Fruit fly (Drosophila melanogaster) whole organism, embryonic: Measurements from ENCODE around the gene rost.

Source experiments
- Ada2b ChIP-seq: fragments of 200-800 bp; sonication (Bioruptor generic); IDR thresholded peaks from 2 replicates; pipeline ENCODE4 v1.3.6; 2022; ENCODE audit warnings: missing biosample characterization, missing genetic modification characterization
- BtbVII ChIP-seq: fragments of 200-800 bp; sonication (Bioruptor generic); optimal IDR thresholded peaks from 3 replicates; lab custom pipeline; 2017; ENCODE audit warnings: missing biosample characterization, mild to moderate bottlenecking, missing genetic modification characterization
- CG10209 ChIP-seq: fragments of 200-800 bp; sonication (Bioruptor generic); optimal IDR thresholded peaks from 3 replicates; lab custom pipeline; 2017; ENCODE audit warnings: missing biosample characterization, mild to moderate bottlenecking, missing genetic modification characterization, missing genetic modification reagents
- CG10979 ChIP-seq: fragments of 200-800 bp; sonication (Bioruptor generic); optimal IDR thresholded peaks from 2 replicates; lab custom pipeline; 2018; ENCODE audit warnings: missing biosample characterization, mild to moderate bottlenecking, missing genetic modification characterization, moderate library complexity
- CG12104 ChIP-seq: fragments of 200-800 bp; sonication (Bioruptor generic); optimal IDR thresholded peaks from 3 replicates; lab custom pipeline; 2016; ENCODE audit warnings: missing biosample characterization, missing genetic modification characterization
- CG13296 ChIP-seq: fragments of 200-800 bp; sonication (Bioruptor generic); optimal IDR thresholded peaks from 3 replicates; lab custom pipeline; 2018; ENCODE audit warnings: missing biosample characterization, mild to moderate bottlenecking, missing genetic modification characterization
- CG14667 ChIP-seq: fragments of 200-800 bp; sonication (Bioruptor generic); IDR thresholded peaks from 2 replicates; pipeline ENCODE4 v1.3.6; 2022; ENCODE audit warnings: missing biosample characterization, missing genetic modification characterization
- CG15514 ChIP-seq: fragments of 200-800 bp; sonication (Bioruptor generic); optimal IDR thresholded peaks from 3 replicates; lab custom pipeline; 2017; ENCODE audit warnings: missing biosample characterization, missing genetic modification characterization, mild to moderate bottlenecking, moderate library complexity, missing genetic modification reagents
- CG15601 ChIP-seq: fragments of 200-800 bp; sonication (Bioruptor generic); optimal IDR thresholded peaks from 3 replicates; lab custom pipeline; 2019; ENCODE audit warnings: missing biosample characterization, mild to moderate bottlenecking, missing genetic modification characterization, moderate library complexity
- CG1602 ChIP-seq: fragments of 200-800 bp; sonication (Bioruptor generic); optimal IDR thresholded peaks from 3 replicates; lab custom pipeline; 2016; ENCODE audit warnings: missing biosample characterization, missing genetic modification characterization
- CG2116 ChIP-seq: fragments of 200-800 bp; sonication (Bioruptor generic); optimal IDR thresholded peaks from 3 replicates; lab custom pipeline; 2018; ENCODE audit warnings: missing biosample characterization, mild to moderate bottlenecking, missing genetic modification characterization
- CG42726 ChIP-seq: fragments of 200-800 bp; sonication (Bioruptor generic); IDR thresholded peaks from 2 replicates; pipeline ENCODE4 v1.3.6; 2022; ENCODE audit warnings: missing biosample characterization, missing genetic modification characterization; ENCODE audit not compliant: partially characterized antibody
- CG6689 ChIP-seq: fragments of 200-800 bp; sonication (Bioruptor generic); IDR thresholded peaks from 2 replicates; pipeline ENCODE4 v1.3.6; 2022; ENCODE audit warnings: missing biosample characterization, missing genetic modification characterization
- CG7271 ChIP-seq: fragments of 200-800 bp; sonication (Bioruptor generic); optimal IDR thresholded peaks from 2 replicates; lab custom pipeline; 2018; ENCODE audit warnings: missing biosample characterization, mild to moderate bottlenecking, missing genetic modification characterization, moderate library complexity
- CG7745 ChIP-seq: fragments of 200-800 bp; sonication (Bioruptor generic); optimal IDR thresholded peaks from 2 replicates; lab custom pipeline; 2018; ENCODE audit warnings: missing biosample characterization, mild to moderate bottlenecking, missing genetic modification characterization, moderate library complexity
- CG8089 ChIP-seq: fragments of 200-800 bp; sonication (Bioruptor generic); optimal IDR thresholded peaks from 3 replicates; lab custom pipeline; 2016; ENCODE audit warnings: missing biosample characterization, missing genetic modification characterization
- CG8290 ChIP-seq, 3 experiments: fragments of 200-800 bp; sonication (Bioruptor generic); optimal IDR thresholded peaks; 2 replicates each; lab custom pipeline; 2016 to 2019; ENCODE audit warnings: missing biosample characterization in 3 of 3, missing genetic modification characterization in 3 of 3, mild to moderate bottlenecking in 2 of 3, moderate library complexity in 1 of 3
- CG9215 ChIP-seq: fragments of 200-800 bp; sonication (Bioruptor generic); IDR thresholded peaks from 2 replicates; pipeline ENCODE4 v1.3.6; 2022; ENCODE audit warnings: missing biosample characterization, missing genetic modification characterization
- CG9797 ChIP-seq: fragments of 200-800 bp; sonication (Bioruptor generic); optimal IDR thresholded peaks from 3 replicates; lab custom pipeline; 2018; ENCODE audit warnings: missing biosample characterization, mild to moderate bottlenecking, missing genetic modification characterization
- Dad ChIP-seq: fragments of 200-800 bp; sonication (Bioruptor generic); optimal IDR thresholded peaks from 3 replicates; lab custom pipeline; 2016; ENCODE audit warnings: missing biosample characterization, missing genetic modification characterization
- Dip2 ChIP-seq: fragments of 200-800 bp; sonication (Bioruptor generic); IDR thresholded peaks from 2 replicates; pipeline ENCODE4 v1.3.6; 2022; ENCODE audit warnings: missing biosample characterization, missing genetic modification characterization
- Fer1 ChIP-seq: fragments of 200-800 bp; sonication (Bioruptor generic); optimal IDR thresholded peaks from 2 replicates; lab custom pipeline; 2017; ENCODE audit warnings: missing biosample characterization, mild to moderate bottlenecking, missing genetic modification characterization
- Fer3 ChIP-seq: fragments of 200-800 bp; sonication (Bioruptor generic); optimal IDR thresholded peaks from 2 replicates; lab custom pipeline; 2018; ENCODE audit warnings: missing biosample characterization, mild to moderate bottlenecking, missing genetic modification characterization, moderate library complexity
- Hsf ChIP-seq: fragments of 200-800 bp; sonication (Bioruptor generic); optimal IDR thresholded peaks from 3 replicates; lab custom pipeline; 2016; ENCODE audit warnings: missing biosample characterization, missing genetic modification characterization
- Med ChIP-seq: fragments of 200-800 bp; sonication (Bioruptor generic); peaks from one replicate; lab custom pipeline; 2016; ENCODE audit warnings: missing biosample characterization, missing genetic modification characterization, mild to moderate bottlenecking, inconsistent platforms, moderate library complexity
- Neu2 ChIP-seq: fragments of 200-800 bp; sonication (Bioruptor generic); optimal IDR thresholded peaks from 3 replicates; lab custom pipeline; 2016; ENCODE audit warnings: missing biosample characterization, missing genetic modification characterization, borderline replicate concordance
- NfI ChIP-seq: fragments of 200-800 bp; sonication (Bioruptor generic); optimal IDR thresholded peaks from 3 replicates; lab custom pipeline; 2018; ENCODE audit warnings: missing biosample characterization, mild to moderate bottlenecking, missing genetic modification characterization, moderate library complexity
- Oaz ChIP-seq: fragments of 200-800 bp; sonication (Bioruptor generic); IDR thresholded peaks from 2 replicates; pipeline ENCODE4 v1.3.6; 2022; ENCODE audit warnings: missing biosample characterization, missing genetic modification characterization
- Ravus ChIP-seq: fragments of 200-800 bp; sonication (Bioruptor generic); IDR thresholded peaks from 2 replicates; pipeline ENCODE4 v1.3.6; 2022; ENCODE audit warnings: missing biosample characterization, missing genetic modification characterization
- Sin3A ChIP-seq: fragments of >200 bp; optimal IDR thresholded peaks from 2 replicates; lab custom pipeline; 2018
- YL-1 ChIP-seq: fragments of 200-800 bp; sonication (Bioruptor generic); optimal IDR thresholded peaks from 3 replicates; lab custom pipeline; 2017; ENCODE audit warnings: missing biosample characterization, mild to moderate bottlenecking, missing genetic modification characterization
- ap ChIP-seq: fragments of 200-800 bp; sonication (Bioruptor generic); IDR thresholded peaks from 2 replicates; pipeline ENCODE4 v1.3.6; 2022; ENCODE audit warnings: missing biosample characterization, missing genetic modification characterization
- ara ChIP-seq: fragments of 200-800 bp; sonication (Bioruptor generic); IDR thresholded peaks from 2 replicates; pipeline ENCODE4 v1.3.6; 2022; ENCODE audit warnings: missing biosample characterization, missing genetic modification characterization
- br ChIP-seq: fragments of >200 bp; optimal IDR thresholded peaks from 2 replicates; lab custom pipeline; 2017
- chif ChIP-seq, 2 experiments: fragments of 200-800 bp; sonication (Bioruptor generic); optimal IDR thresholded peaks; 3 replicates each; lab custom pipeline; 2016; ENCODE audit warnings: missing biosample characterization in 2 of 2, missing genetic modification characterization in 2 of 2
- disco-r ChIP-seq: fragments of 200-800 bp; sonication (Bioruptor generic); optimal IDR thresholded peaks from 2 replicates; lab custom pipeline; 2016; ENCODE audit warnings: missing biosample characterization, missing genetic modification characterization
- dpn ChIP-seq, 2 experiments: fragments of 200-800 bp; sonication (Bioruptor generic); optimal IDR thresholded peaks; 3 replicates each; lab custom pipeline; 2016; ENCODE audit warnings: missing biosample characterization in 2 of 2, missing genetic modification characterization in 2 of 2
- ftz-f1 ChIP-seq: fragments of 200-800 bp; sonication (Bioruptor generic); optimal IDR thresholded peaks from 2 replicates; lab custom pipeline; 2016; ENCODE audit warnings: missing biosample characterization, missing genetic modification characterization
- lilli ChIP-seq: fragments of 200-800 bp; sonication (Bioruptor generic); optimal IDR thresholded peaks from 3 replicates; lab custom pipeline; 2016; ENCODE audit warnings: missing biosample characterization, missing genetic modification characterization
- nmo ChIP-seq: fragments of 200-800 bp; sonication (Bioruptor generic); optimal IDR thresholded peaks from 2 replicates; lab custom pipeline; 2018; ENCODE audit warnings: missing biosample characterization, mild to moderate bottlenecking, missing genetic modification characterization, moderate library complexity
- nom ChIP-seq: fragments of 200-800 bp; sonication (Bioruptor generic); optimal IDR thresholded peaks from 2 replicates; lab custom pipeline; 2017; ENCODE audit warnings: missing biosample characterization, missing genetic modification characterization, mild to moderate bottlenecking, moderate library complexity, missing genetic modification reagents
- odd ChIP-seq: fragments of 200-800 bp; sonication (Bioruptor generic); optimal IDR thresholded peaks from 2 replicates; lab custom pipeline; 2017; ENCODE audit warnings: missing biosample characterization, mild to moderate bottlenecking, missing genetic modification characterization
- prd ChIP-seq, 3 experiments: fragments of >200 bp in 2 of 3; fragments of 200-800 bp in 1 of 3; sonication (Bioruptor generic) in 1 of 3; optimal IDR thresholded peaks in 2 of 3; IDR thresholded peaks in 1 of 3; 2 replicates in 2 of 3; 3 replicates in 1 of 3; pipeline versions ENCODE4 v1.3.6 to Lab custom; 2017 to 2022; ENCODE audit warnings: missing biosample characterization in 1 of 3, missing genetic modification characterization in 1 of 3
- pum ChIP-seq: fragments of 200-800 bp; sonication (Bioruptor generic); optimal IDR thresholded peaks from 2 replicates; lab custom pipeline; 2016; ENCODE audit warnings: missing biosample characterization, missing genetic modification characterization
- repo ChIP-seq: fragments of 200-800 bp; sonication (Bioruptor generic); optimal IDR thresholded peaks from 2 replicates; lab custom pipeline; 2016; ENCODE audit warnings: missing biosample characterization, missing genetic modification characterization
- sima ChIP-seq: fragments of 200-800 bp; sonication (Bioruptor generic); optimal IDR thresholded peaks from 2 replicates; lab custom pipeline; 2016; ENCODE audit warnings: missing biosample characterization, missing genetic modification characterization
- ssp ChIP-seq: fragments of 200-800 bp; sonication (Bioruptor generic); IDR thresholded peaks from 2 replicates; pipeline ENCODE4 v1.3.6; 2022; ENCODE audit warnings: missing biosample characterization, missing genetic modification characterization
- vvl ChIP-seq: fragments of 200-800 bp; sonication (Bioruptor generic); IDR thresholded peaks from 2 replicates; pipeline ENCODE4 v1.3.6; 2022; ENCODE audit warnings: missing biosample characterization, missing genetic modification characterization

Gene rost

DNA sequence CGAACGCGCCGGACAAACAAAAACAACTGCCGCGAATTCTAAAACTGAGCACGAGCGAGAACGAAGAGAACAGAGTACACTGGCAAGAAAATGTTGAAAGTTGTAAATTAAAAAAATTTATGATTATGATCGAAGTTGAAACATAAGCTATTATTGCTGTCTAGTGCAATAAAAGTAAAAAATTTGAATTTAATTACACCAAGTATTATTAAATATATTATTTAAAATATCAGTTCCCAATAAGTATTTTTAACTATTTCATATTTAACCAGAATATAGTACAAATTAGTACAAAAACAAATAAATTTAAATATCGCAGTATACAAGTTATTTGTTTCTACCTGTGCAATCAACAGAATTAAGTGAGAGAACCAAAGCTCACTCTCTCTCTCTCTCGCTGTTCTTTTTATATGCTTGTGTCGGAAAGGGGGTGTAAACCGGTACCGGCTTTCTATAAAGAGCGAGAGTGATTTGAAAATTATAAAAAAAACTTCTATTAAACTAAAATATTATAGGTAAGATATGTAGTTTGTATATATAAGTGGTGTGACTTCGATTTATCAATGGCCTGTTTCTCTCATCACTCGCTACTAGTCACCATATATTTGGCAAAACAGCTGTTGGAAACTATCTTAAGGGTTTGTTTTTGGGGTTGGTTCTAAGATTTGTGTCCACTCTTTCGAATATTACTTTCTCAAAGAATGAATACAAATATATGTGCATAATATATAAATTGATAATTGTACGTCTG, 38.0 kb downstream of the rost start, which contains the start of gene C1GalTA (continued):
- TF ChIP-seq Sin3A (lab: Kevin White, UChicago) (no peak), CG13296 (GFP tag; lab: Kevin White, UChicago) (peak; percentile 99), disco-r (GFP tag; lab: Kevin White, UChicago) (peak; percentile 58), CG1602 (GFP tag; lab: Kevin White, UChicago) (peak; percentile 96), Neu2 (GFP tag; lab: Kevin White, UChicago) (no peak), Ravus (peak; percentile 86), CG7271 (tag; lab: Kevin White, UChicago) (peak; percentile 97), CG9797 (GFP tag; lab: Kevin White, UChicago) (peak; percentile 44), nom (GFP tag; lab: Kevin White, UChicago) (peak; percentile 97), CG10209 (GFP tag; lab: Kevin White, UChicago) (peak; percentile 97), Oaz (GFP tag; lab: Robert Waterston, UW) (peak; percentile 86), ftz-f1 (no peak), CG6689 (GFP tag; lab: Robert Waterston, UW) (peak; percentile 98), Dad (peak; percentile 76), NfI (peak; percentile 92), CG10979 (tag; lab: Kevin White, UChicago) (peak; percentile 100), vvl (GFP tag; lab: Robert Waterston, UW) (peak; percentile 98), Hsf (GFP tag; lab: Kevin White, UChicago) (peak; percentile 79), CG8089 (GFP tag; lab: Kevin White, UChicago) (peak; percentile 62), lilli (GFP tag; lab: Kevin White, UChicago) (peak; percentile 78), Ada2b (GFP tag; lab: Robert Waterston, UW) (peak; percentile 87), sima (no peak), br (lab: Kevin White, UChicago) (no peak), CG12104 (GFP tag; lab: Kevin White, UChicago) (peak; percentile 97), repo (GFP tag; lab: Kevin White, UChicago) (no peak), ap (peak; percentile 90), CG15514 (GFP tag; lab: Kevin White, UChicago) (peak; percentile 91), chif (GFP tag; optimal IDR thresholded peaks at IDR 0.05; lab: Kevin White, UChicago) (peak; percentile 39 to 62), nmo (GFP tag; lab: Kevin White, UChicago) (peak; percentile 100), CG42726 (GFP tag; lab: Robert Waterston, UW) (no peak), YL-1 (GFP tag; lab: Kevin White, UChicago) (peak; percentile 90), Fer1 (GFP tag; lab: Kevin White, UChicago) (peak; percentile 98), CG7745 (tag; lab: Kevin White, UChicago) (peak; percentile 35), Dip2 (GFP tag; lab: Robert Waterston, UW) (no peak), CG15601 (peak; percentile 97), Med (GFP tag; lab: Kevin White, UChicago) (peak; percentile 89), BtbVII (GFP tag; lab: Kevin White, UChicago) (peak; percentile 98), CG9215 (GFP tag; lab: Robert Waterston, UW) (peak; percentile 95), dpn (GFP tag; optimal IDR thresholded peaks at IDR 0.05; lab: Kevin White, UChicago) (peak; percentile 68 to 94), Fer3 (tag; lab: Kevin White, UChicago) (peak; percentile 98), CG14667 (GFP tag; lab: Robert Waterston, UW) (peak; percentile 94; the same call in 1 of the 2 replicates), ara (GFP tag; lab: Robert Waterston, UW) (peak; percentile 92), CG8290 (GFP tag; optimal IDR thresholded peaks at IDR 0.05; lab: Kevin White, UChicago) (peak; percentile 95), CG8290 (tag; optimal IDR thresholded peaks at IDR 0.05; lab: Kevin White, UChicago) (peak in 1 of 2 experiments; percentile 19), pum (GFP tag; lab: Kevin White, UChicago) (peak; percentile 72), CG2116 (GFP tag; lab: Kevin White, UChicago) (peak; percentile 84), prd (optimal IDR thresholded peaks at IDR 0.05; lab: Kevin White, UChicago) (no peak), prd (GFP tag; IDR thresholded peaks at IDR 0.05; lab: Robert Waterston, UW) (peak; percentile 95), odd (GFP tag; lab: Kevin White, UChicago) (peak; percentile 97), ssp (GFP tag; lab: Robert Waterston, UW) (peak; percentile 91)
